Fruit fly (Drosophila melanogaster) whole organism, adult: Measurements from ENCODE around the gene CG3117.

Experiments
- CG11617 ChIP-seq: fragments of 200-800 bp; sonication (Bioruptor generic); optimal IDR thresholded peaks from 2 replicates; lab custom pipeline; 2017; ENCODE audit warnings: mild to moderate bottlenecking, missing biosample characterization, missing genetic modification reagents, missing genetic modification characterization
- CG12768 ChIP-seq: fragments of 200-800 bp; sonication (Bioruptor generic); optimal IDR thresholded peaks from 2 replicates; lab custom pipeline; 2017; ENCODE audit warnings: missing biosample characterization, missing genetic modification characterization, mild to moderate bottlenecking, moderate library complexity, missing genetic modification reagents
- CG14711 ChIP-seq: fragments of 200-800 bp; sonication (Bioruptor generic); optimal IDR thresholded peaks from 2 replicates; lab custom pipeline; 2018; ENCODE audit warnings: missing biosample characterization, mild to moderate bottlenecking, missing genetic modification characterization, moderate library complexity
- CG1620 ChIP-seq: fragments of 200-800 bp; sonication (Bioruptor generic); optimal IDR thresholded peaks from 2 replicates; lab custom pipeline; 2016; ENCODE audit warnings: missing biosample characterization, missing genetic modification characterization
- CG33017 ChIP-seq: fragments of 200-800 bp; sonication (Bioruptor generic); optimal IDR thresholded peaks from 2 replicates; lab custom pipeline; 2018; ENCODE audit warnings: missing biosample characterization, mild to moderate bottlenecking, missing genetic modification characterization, moderate library complexity
- CG5204 ChIP-seq: fragments of 200-800 bp; sonication (Bioruptor generic); optimal IDR thresholded peaks from 2 replicates; lab custom pipeline; 2016; ENCODE audit warnings: missing biosample characterization, missing genetic modification characterization
- CG7045 ChIP-seq: fragments of 200-800 bp; sonication (Bioruptor generic); optimal IDR thresholded peaks from 2 replicates; lab custom pipeline; 2017; ENCODE audit warnings: missing biosample characterization, mild to moderate bottlenecking, missing genetic modification characterization
- CG7101 ChIP-seq: fragments of 200-800 bp; sonication (Bioruptor generic); optimal IDR thresholded peaks from 2 replicates; lab custom pipeline; 2018; ENCODE audit warnings: missing biosample characterization, mild to moderate bottlenecking, missing genetic modification characterization, moderate library complexity
- Clk ChIP-seq: fragments of 200-800 bp; sonication (Bioruptor generic); optimal IDR thresholded peaks from 2 replicates; lab custom pipeline; 2017; ENCODE audit warnings: missing biosample characterization, missing genetic modification characterization
- Crg-1 ChIP-seq: fragments of 200-800 bp; sonication (Bioruptor generic); optimal IDR thresholded peaks from 2 replicates; lab custom pipeline; 2016; ENCODE audit warnings: missing biosample characterization, missing genetic modification characterization
- Hr96 ChIP-seq: fragments of 200-800 bp; sonication (Bioruptor generic); optimal IDR thresholded peaks from 2 replicates; lab custom pipeline; 2016; ENCODE audit warnings: missing biosample characterization, missing genetic modification characterization
- Mnt ChIP-seq: fragments of 200-800 bp; sonication (Bioruptor generic); optimal IDR thresholded peaks from 2 replicates; lab custom pipeline; 2016; ENCODE audit warnings: missing biosample characterization, mild to moderate bottlenecking, missing genetic modification characterization
- bab1 ChIP-seq: fragments of 200-800 bp; sonication (Bioruptor generic); optimal IDR thresholded peaks from 3 replicates; lab custom pipeline; 2019; ENCODE audit warnings: missing biosample characterization, mild to moderate bottlenecking, missing genetic modification characterization, moderate library complexity
- cic ChIP-seq: fragments of 200-800 bp; sonication (Bioruptor generic); optimal IDR thresholded peaks from 2 replicates; lab custom pipeline; 2017; ENCODE audit warnings: missing biosample characterization, mild to moderate bottlenecking, missing genetic modification characterization, moderate library complexity
- cnc ChIP-seq, 2 experiments: fragments of >200 bp; optimal IDR thresholded peaks; 2 replicates each; lab custom pipeline; 2017
- kay ChIP-seq: fragments of 200-800 bp; sonication (Bioruptor generic); peaks from one replicate; lab custom pipeline; 2016; ENCODE audit warnings: missing biosample characterization, missing genetic modification characterization, borderline replicate concordance
- ovo ChIP-seq: fragments of 200-800 bp; sonication (Bioruptor generic); optimal IDR thresholded peaks from 2 replicates; lab custom pipeline; 2016; ENCODE audit warnings: missing biosample characterization, missing genetic modification characterization
- pad ChIP-seq: fragments of 200-800 bp; sonication (Bioruptor generic); optimal IDR thresholded peaks from 3 replicates; lab custom pipeline; 2017; ENCODE audit warnings: missing biosample characterization, missing genetic modification characterization, mild to moderate bottlenecking, moderate library complexity, missing genetic modification reagents
- tj ChIP-seq: fragments of 200-800 bp; sonication (Bioruptor generic); optimal IDR thresholded peaks from 3 replicates; lab custom pipeline; 2017; ENCODE audit warnings: missing biosample characterization, mild to moderate bottlenecking, missing genetic modification characterization, moderate library complexity
- toe ChIP-seq: fragments of 200-800 bp; sonication (Bioruptor generic); optimal IDR thresholded peaks from 2 replicates; lab custom pipeline; 2016; ENCODE audit warnings: missing biosample characterization, missing genetic modification characterization

CG3117 gene

dm6 chr2L:2847112-2847682 is at the start of gene CG3117, which contains the start of gene CG2983:
Gene CG3117 (minus strand): TSS chr2L:2847212.
Gene CG2983 (plus strand): TSS chr2L:2847632.
- TF ChIP-seq cnc (optimal IDR thresholded peaks at IDR 0.05; lab: Kevin White, UChicago) (no peak), Crg-1 (GFP tag; lab: Kevin White, UChicago) (no peak), Mnt (GFP tag; lab: Kevin White, UChicago) (no peak), CG11617 (no peak), toe (GFP tag; lab: Kevin White, UChicago) (no peak), CG5204 (GFP tag; lab: Kevin White, UChicago) (no peak), CG7101 (tag; lab: Kevin White, UChicago) (no peak), Clk (GFP tag; lab: Kevin White, UChicago) (no peak), kay (GFP tag; lab: Kevin White, UChicago) (no peak), CG14711 (no peak), CG7045 (GFP tag; lab: Kevin White, UChicago) (no peak), cic (GFP tag; lab: Kevin White, UChicago) (no peak), Hr96 (GFP tag; lab: Kevin White, UChicago) (no peak), CG33017 (tag; lab: Kevin White, UChicago) (no peak), CG1620 (GFP tag; lab: Kevin White, UChicago) (no peak), bab1 (no peak), pad (no peak)

DNA sequence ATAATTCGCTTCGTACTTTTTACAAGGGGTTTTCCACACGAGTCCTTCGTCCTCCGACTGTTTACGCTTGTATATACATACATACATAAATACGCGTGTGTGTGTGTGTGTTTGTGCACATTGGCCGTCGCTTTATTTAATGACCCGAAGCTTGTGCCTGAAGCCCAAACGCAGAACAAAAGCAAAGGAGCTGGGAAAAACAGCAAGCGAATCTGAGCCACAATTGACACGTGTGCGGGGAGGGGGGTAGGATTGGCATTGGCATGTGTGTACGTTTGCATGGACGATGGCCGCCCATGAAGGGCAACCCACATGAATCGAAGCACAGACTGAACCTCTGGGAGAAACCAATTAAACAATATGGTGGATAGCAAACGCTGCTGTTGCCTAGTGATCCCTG is 47.3 kb upstream of the CG3117 start:
- no peak for TF ChIP-seq Clk (GFP tag; lab: Kevin White, UChicago)

- TF ChIP-seq ovo (GFP tag; lab: Kevin White, UChicago) (no peak), pad (no peak), Hr96 (GFP tag; lab: Kevin White, UChicago) (no peak), CG12768 (GFP tag; lab: Kevin White, UChicago) (no peak), CG1620 (GFP tag; lab: Kevin White, UChicago) (no peak), cic (GFP tag; lab: Kevin White, UChicago) (no peak), CG5204 (GFP tag; lab: Kevin White, UChicago) (no peak), CG7045 (GFP tag; lab: Kevin White, UChicago) (no peak), CG7101 (tag; lab: Kevin White, UChicago) (no peak), tj (no peak), Mnt (GFP tag; lab: Kevin White, UChicago) (no peak), CG11617 (no peak), Clk (GFP tag; lab: Kevin White, UChicago) (no peak), CG14711 (no peak), Crg-1 (GFP tag; lab: Kevin White, UChicago) (no peak)
Observed at dm6 chr2L:2891200-2891599, 44.2 kb upstream of the CG3117 start.

DNA sequence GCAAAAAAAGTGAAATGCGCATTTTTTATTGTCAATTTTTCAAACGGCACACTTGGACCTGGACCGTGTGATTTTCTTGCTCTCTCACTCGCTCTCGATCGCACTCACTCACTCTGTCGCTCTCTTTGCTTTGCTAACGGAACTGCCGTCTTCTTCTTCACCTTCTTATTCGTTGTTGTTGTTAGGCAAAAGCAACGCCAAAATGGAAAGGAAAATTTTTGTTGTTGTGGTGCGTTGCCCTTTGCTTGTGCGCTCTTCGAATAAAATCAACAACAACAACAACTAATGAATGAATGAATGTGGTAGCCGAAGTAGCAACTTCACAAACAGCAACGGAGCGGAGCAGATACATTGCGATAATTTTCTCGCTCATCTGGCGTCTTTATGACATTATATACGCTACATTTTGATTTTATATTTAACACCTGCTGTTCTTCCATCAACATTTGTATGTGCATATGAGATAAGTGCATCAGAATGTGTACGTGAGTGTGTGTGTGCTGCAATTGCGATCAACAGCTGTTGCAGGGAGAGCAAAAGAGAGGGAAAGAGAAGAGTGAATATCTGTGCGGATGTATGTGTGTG is 41.9 kb upstream of the CG3117 start:
- TF ChIP-seq cic (GFP tag; lab: Kevin White, UChicago) (peak; percentile 30), tj (peak; percentile 7), toe (GFP tag; lab: Kevin White, UChicago) (no peak), CG33017 (tag; lab: Kevin White, UChicago) (peak; percentile 50), bab1 (peak; percentile 11), ovo (GFP tag; lab: Kevin White, UChicago) (peak; percentile 85), CG12768 (GFP tag; lab: Kevin White, UChicago) (peak; percentile 10), Mnt (GFP tag; lab: Kevin White, UChicago) (no peak)

DNA sequence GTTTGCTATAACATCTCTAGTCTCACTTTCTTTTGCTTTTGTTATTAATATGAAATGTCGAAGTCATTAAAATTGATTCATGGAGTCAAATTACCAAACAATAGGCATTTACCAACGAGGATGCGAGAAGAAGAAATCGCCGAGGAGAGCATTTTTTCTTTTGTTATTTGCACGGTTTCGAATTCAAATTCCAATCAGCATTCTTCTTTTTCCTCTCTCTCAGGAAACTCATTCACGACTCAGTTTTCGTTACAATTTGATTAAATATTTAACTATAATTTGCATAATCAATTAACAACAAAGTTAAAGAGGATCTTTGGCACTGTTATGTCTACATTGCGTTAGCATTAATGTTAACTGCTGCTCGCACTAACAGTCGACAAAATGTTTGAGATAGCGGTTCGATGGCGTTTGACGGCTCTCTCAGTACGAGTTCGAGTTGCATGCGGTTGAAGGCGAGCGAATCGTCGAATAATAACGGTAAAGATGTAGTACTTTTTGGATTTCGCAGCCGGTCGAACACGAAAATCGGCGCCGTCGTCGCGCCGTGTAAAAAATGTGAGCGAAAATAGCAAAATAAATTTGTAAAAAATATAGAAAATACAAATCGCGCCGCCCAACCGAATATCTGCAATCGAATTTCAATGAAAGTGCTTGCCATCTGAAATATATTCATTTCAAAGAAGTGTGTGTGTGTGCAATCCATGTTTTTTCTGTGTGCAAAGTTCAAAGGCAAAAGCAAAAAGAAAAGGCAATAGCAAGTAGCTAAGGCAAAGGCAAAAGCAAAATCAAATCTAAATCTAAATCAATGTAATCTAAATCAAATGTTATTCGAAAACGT is 41.0 kb upstream of the CG3117 start:
- TF ChIP-seq pad (peak; percentile 24), CG12768 (GFP tag; lab: Kevin White, UChicago) (no peak), CG11617 (peak; percentile 28), tj (no peak), Crg-1 (GFP tag; lab: Kevin White, UChicago) (no peak), kay (GFP tag; lab: Kevin White, UChicago) (peak; percentile 92), cic (GFP tag; lab: Kevin White, UChicago) (no peak), ovo (GFP tag; lab: Kevin White, UChicago) (peak; percentile 92)

DNA sequence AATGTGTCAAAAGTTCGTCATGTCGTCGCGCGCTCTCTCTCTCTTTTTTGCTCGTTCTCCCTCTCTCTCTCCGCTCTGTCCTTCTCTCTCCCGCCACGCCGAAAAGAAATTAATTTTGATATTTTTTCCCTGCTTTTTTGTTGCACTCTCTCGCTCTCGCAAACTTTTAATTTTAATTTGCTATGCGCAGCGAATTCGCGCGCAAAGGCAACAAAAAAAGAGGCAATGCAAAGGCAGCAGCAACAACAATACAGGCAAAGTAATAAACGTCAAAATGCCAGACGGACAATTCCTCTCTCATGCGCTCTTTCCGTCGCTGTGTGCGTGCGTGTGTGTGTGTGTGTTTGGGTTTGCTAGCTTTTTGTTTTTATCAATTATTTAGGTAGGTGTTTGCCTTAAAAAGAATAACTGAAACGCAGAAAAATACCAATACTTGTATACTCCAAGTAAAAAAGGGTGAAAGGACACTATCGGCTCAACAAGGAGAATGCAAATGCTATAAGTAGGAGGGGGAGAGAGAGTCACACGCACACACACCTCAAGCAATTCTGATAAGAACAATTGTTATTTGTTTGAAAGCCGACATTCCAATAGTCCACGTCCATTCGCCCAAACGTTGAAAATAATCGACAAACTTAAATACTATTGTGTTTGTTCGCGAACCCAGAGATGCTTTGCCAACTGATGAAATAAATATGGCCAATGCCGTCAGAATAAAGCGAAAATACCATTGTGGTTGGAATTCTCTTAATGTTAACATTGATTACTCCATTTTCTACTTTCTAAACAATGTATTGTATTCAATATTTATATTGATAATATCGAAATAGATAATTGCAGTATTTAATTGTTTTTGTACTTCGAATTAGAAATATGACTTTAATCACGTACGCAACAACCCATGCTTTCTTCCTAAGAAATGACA is 39.9 kb upstream of the CG3117 start:
- no peak for TF ChIP-seq CG7101 (tag; lab: Kevin White, UChicago)
- no peak for TF ChIP-seq CG14711
- TF ChIP-seq kay (GFP tag; lab: Kevin White, UChicago), result peak; percentile 70
- no peak for TF ChIP-seq ovo (GFP tag; lab: Kevin White, UChicago)
- TF ChIP-seq toe (GFP tag; lab: Kevin White, UChicago), result no peak
- TF ChIP-seq tj, result peak; percentile 94
- TF ChIP-seq CG7045 (GFP tag; lab: Kevin White, UChicago), result no peak
